Worm (Caenorhabditis elegans) whole organism, midembryonic: ENCODE measurements around the gene R09E10.2.

Experiments used
- T22C8.4 ChIP-seq: fragments of 200-800 bp; sonication (Bioruptor generic); IDR thresholded peaks from 2 replicates; pipeline ENCODE4 v1.3.6; 2022; ENCODE audit warnings: missing genetic modification characterization, missing compliant biosample characterization
- cog-1 ChIP-seq: sonication (generic microtip); optimal IDR thresholded peaks from 2 replicates; lab custom pipeline; 2016; ENCODE audit warnings: missing genetic modification characterization, missing compliant biosample characterization
- flt-1 ChIP-seq: fragments of 200-800 bp; sonication (Bioruptor generic); IDR thresholded peaks from 2 replicates; pipeline ENCODE4 v1.3.6; 2022; ENCODE audit warnings: missing genetic modification characterization, missing compliant biosample characterization
- klf-2 ChIP-seq: fragments of 200-800 bp; sonication (Bioruptor generic); conservative IDR thresholded peaks from 2 replicates; pipeline ENCODE4 v1.3.6; 2022; ENCODE audit warnings: missing genetic modification reagents, missing genetic modification characterization, missing compliant biosample characterization
- med-1 ChIP-seq: sonication (generic microtip); optimal IDR thresholded peaks from 2 replicates; lab custom pipeline; 2017; ENCODE audit warnings: missing genetic modification characterization, mild to moderate bottlenecking, missing compliant biosample characterization, antibody characterized with exemption, missing genetic modification reagents; ENCODE audit not compliant: insufficient read depth
- ref-1 ChIP-seq: fragments of 200-800 bp; sonication (Bioruptor generic); conservative IDR thresholded peaks from 2 replicates; pipeline ENCODE4 v1.3.6; 2022; ENCODE audit warnings: missing genetic modification reagents, missing genetic modification characterization, missing compliant biosample characterization
- tab-1 ChIP-seq: fragments of 200-800 bp; sonication (Bioruptor generic); IDR thresholded peaks from 2 replicates; pipeline ENCODE4 v1.3.6; 2022; ENCODE audit warnings: missing genetic modification characterization, missing compliant biosample characterization
- ztf-23 ChIP-seq: fragments of 200-800 bp; sonication (Bioruptor generic); IDR thresholded peaks from 2 replicates; pipeline ENCODE4 v1.3.6; 2022; ENCODE audit warnings: missing genetic modification reagents, missing genetic modification characterization, missing compliant biosample characterization
- ztf-29 ChIP-seq: fragments of 200-800 bp; sonication (Bioruptor generic); IDR thresholded peaks from 2 replicates; pipeline ENCODE4 v1.3.6; 2022; ENCODE audit warnings: missing genetic modification reagents, missing genetic modification characterization, missing compliant biosample characterization

Gene R09E10.2

ce11 chrIV:10346948-10347347, 28.8 kb upstream of the R09E10.2 start:
- TF ChIP-seq cog-1 (tag; lab: Kevin White, UChicago) (no peak), ref-1 (GFP tag; lab: Robert Waterston, UW) (no peak), ztf-23 (GFP tag; lab: Robert Waterston, UW) (no peak), flt-1 (GFP tag; lab: Robert Waterston, UW) (no peak), T22C8.4 (no peak), tab-1 (GFP tag; lab: Robert Waterston, UW) (no peak), klf-2 (GFP tag; lab: Robert Waterston, UW) (no peak), med-1 (GFP tag; lab: Kevin White, UChicago) (no peak), ztf-29 (GFP tag; lab: Robert Waterston, UW) (no peak)

ce11 chrIV:10345990-10346389, 27.9 kb upstream of the R09E10.2 start:
- TF ChIP-seq cog-1 (tag; lab: Kevin White, UChicago) (no peak), flt-1 (GFP tag; lab: Robert Waterston, UW) (no peak), med-1 (GFP tag; lab: Kevin White, UChicago) (no peak), ref-1 (GFP tag; lab: Robert Waterston, UW) (no peak), T22C8.4 (no peak), ztf-23 (GFP tag; lab: Robert Waterston, UW) (no peak), ztf-29 (GFP tag; lab: Robert Waterston, UW) (no peak), tab-1 (GFP tag; lab: Robert Waterston, UW) (no peak), klf-2 (GFP tag; lab: Robert Waterston, UW) (no peak)

ce11 chrIV:10345486-10345885, 27.4 kb upstream of the R09E10.2 start:
- no peak for TF ChIP-seq ref-1 (GFP tag; lab: Robert Waterston, UW)
- no peak for TF ChIP-seq T22C8.4
- TF ChIP-seq klf-2 (GFP tag; lab: Robert Waterston, UW), result no peak
- no peak for TF ChIP-seq med-1 (GFP tag; lab: Kevin White, UChicago)
- no peak for TF ChIP-seq ztf-23 (GFP tag; lab: Robert Waterston, UW)
- TF ChIP-seq flt-1 (GFP tag; lab: Robert Waterston, UW), result no peak
- no peak for TF ChIP-seq ztf-29 (GFP tag; lab: Robert Waterston, UW)
- no peak for TF ChIP-seq tab-1 (GFP tag; lab: Robert Waterston, UW)
- TF ChIP-seq cog-1 (tag; lab: Kevin White, UChicago), result no peak

- peak; percentile 5 for TF ChIP-seq cog-1 (tag; lab: Kevin White, UChicago)
- TF ChIP-seq med-1 (GFP tag; lab: Kevin White, UChicago), result no peak
Measured at ce11 chrIV:10344621-10345020, 26.5 kb upstream of the R09E10.2 start.

- no peak for TF ChIP-seq flt-1 (GFP tag; lab: Robert Waterston, UW)
- TF ChIP-seq cog-1 (tag; lab: Kevin White, UChicago), result no peak
- TF ChIP-seq ztf-29 (GFP tag; lab: Robert Waterston, UW), result no peak
- TF ChIP-seq klf-2 (GFP tag; lab: Robert Waterston, UW), result no peak
- TF ChIP-seq ref-1 (GFP tag; lab: Robert Waterston, UW), result no peak
- no peak for TF ChIP-seq tab-1 (GFP tag; lab: Robert Waterston, UW)
Measured at ce11 chrIV:10342361-10342706, 24.2 kb upstream of the R09E10.2 start.

- no peak for TF ChIP-seq ref-1 (GFP tag; lab: Robert Waterston, UW)
- no peak for TF ChIP-seq T22C8.4
- no peak for TF ChIP-seq cog-1 (tag; lab: Kevin White, UChicago)
Measured at ce11 chrIV:10341618-10342360, 23.7 kb upstream of the R09E10.2 start.

- TF ChIP-seq cog-1 (tag; lab: Kevin White, UChicago) (no peak), flt-1 (GFP tag; lab: Robert Waterston, UW) (no peak), med-1 (GFP tag; lab: Kevin White, UChicago) (no peak), ref-1 (GFP tag; lab: Robert Waterston, UW) (no peak), klf-2 (GFP tag; lab: Robert Waterston, UW) (no peak), T22C8.4 (no peak)
Measured at ce11 chrIV:10339701-10340100, 21.6 kb upstream of the R09E10.2 start.

- TF ChIP-seq ztf-29 (GFP tag; lab: Robert Waterston, UW) (no peak), med-1 (GFP tag; lab: Kevin White, UChicago) (no peak), cog-1 (tag; lab: Kevin White, UChicago) (no peak), klf-2 (GFP tag; lab: Robert Waterston, UW) (no peak), ztf-23 (GFP tag; lab: Robert Waterston, UW) (no peak)
Measured at ce11 chrIV:10337286-10337685, 19.2 kb upstream of the R09E10.2 start.

- TF ChIP-seq klf-2 (GFP tag; lab: Robert Waterston, UW), result no peak
- TF ChIP-seq T22C8.4, result no peak
- TF ChIP-seq ref-1 (GFP tag; lab: Robert Waterston, UW), result no peak
- no peak for TF ChIP-seq ztf-29 (GFP tag; lab: Robert Waterston, UW)
- no peak for TF ChIP-seq med-1 (GFP tag; lab: Kevin White, UChicago)
- no peak for TF ChIP-seq cog-1 (tag; lab: Kevin White, UChicago)
- no peak for TF ChIP-seq ztf-23 (GFP tag; lab: Robert Waterston, UW)
- TF ChIP-seq tab-1 (GFP tag; lab: Robert Waterston, UW), result no peak
- no peak for TF ChIP-seq flt-1 (GFP tag; lab: Robert Waterston, UW)
Measured at ce11 chrIV:10331882-10332281, 13.8 kb upstream of the R09E10.2 start.

- TF ChIP-seq T22C8.4 (no peak), med-1 (GFP tag; lab: Kevin White, UChicago) (no peak), cog-1 (tag; lab: Kevin White, UChicago) (no peak), ztf-29 (GFP tag; lab: Robert Waterston, UW) (no peak), ztf-23 (GFP tag; lab: Robert Waterston, UW) (0 out of 2 replicates have a peak, but pooled peaks have one; percentile 39), flt-1 (GFP tag; lab: Robert Waterston, UW) (no peak), tab-1 (GFP tag; lab: Robert Waterston, UW) (no peak), ref-1 (GFP tag; lab: Robert Waterston, UW) (no peak), klf-2 (GFP tag; lab: Robert Waterston, UW) (peak; percentile 62; the same call in 1 of the 2 replicates)
Measured at ce11 chrIV:10330962-10331361, 12.9 kb upstream of the R09E10.2 start.
